Worm (Caenorhabditis elegans) whole organism, L4 larva: ENCODE measurements around the gene F59B10.4.

Experiments
- R02D3.7 ChIP-seq: fragments of 150-350 bp; sonication (generic microtip); optimal IDR thresholded peaks from 3 replicates; lab custom pipeline; 2014; ENCODE audit warnings: missing biosample characterization, missing genetic modification characterization
- T20F7.1 ChIP-seq: fragments of 200-800 bp; sonication (Bioruptor generic); optimal IDR thresholded peaks from 2 replicates; lab custom pipeline; 2018; ENCODE audit warnings: mild to moderate bottlenecking, missing genetic modification characterization, missing compliant biosample characterization
- Y48G9A.11 ChIP-seq: fragments of 200-800 bp; sonication (Bioruptor generic); IDR thresholded peaks from 2 replicates; pipeline ENCODE4 v1.3.6; 2022; ENCODE audit warnings: missing genetic modification reagents, missing genetic modification characterization, missing compliant biosample characterization
- Y5F2A.4 ChIP-seq: fragments of 200-800 bp; sonication (Bioruptor generic); optimal IDR thresholded peaks from 2 replicates; lab custom pipeline; 2018; ENCODE audit warnings: mild to moderate bottlenecking, missing genetic modification characterization, missing compliant biosample characterization
- ZK337.2 ChIP-seq: fragments of 200-800 bp; sonication (Bioruptor generic); IDR thresholded peaks from 2 replicates; pipeline ENCODE4 v1.3.6; 2022; ENCODE audit warnings: missing genetic modification reagents, missing genetic modification characterization, missing compliant biosample characterization
- ZK546.5 ChIP-seq, 2 experiments: sonication (generic microtip); optimal IDR thresholded peaks; 2 replicates each; lab custom pipeline; 2017; ENCODE audit warnings: missing biosample characterization in 2 of 2, missing genetic modification characterization in 2 of 2
- aha-1 ChIP-seq: fragments of 150-350 bp; peaks from one replicate; lab custom pipeline; 2014; ENCODE audit warnings: missing biosample characterization, missing genetic modification characterization
- ama-1 ChIP-seq: fragments of 150-350 bp; optimal IDR thresholded peaks from 2 replicates; lab custom pipeline; 2014; ENCODE audit warnings: inconsistent platforms, mixed read lengths
- ceh-20 ChIP-seq: fragments of 200-800 bp; sonication (Bioruptor generic); IDR thresholded peaks from 2 replicates; pipeline ENCODE4 v1.3.6; 2022; ENCODE audit warnings: missing genetic modification reagents, missing genetic modification characterization, missing compliant biosample characterization
- ceh-44 ChIP-seq: fragments of 200-800 bp; sonication (Bioruptor generic); IDR thresholded peaks from 2 replicates; pipeline ENCODE4 v1.3.6; 2022; ENCODE audit warnings: missing genetic modification reagents, missing genetic modification characterization, missing compliant biosample characterization
- ceh-62 ChIP-seq: sonication (generic microtip); optimal IDR thresholded peaks from 2 replicates; lab custom pipeline; 2017; ENCODE audit warnings: missing biosample characterization, missing genetic modification characterization
- cey-2 ChIP-seq: sonication (generic microtip); optimal IDR thresholded peaks from 3 replicates; lab custom pipeline; 2017; ENCODE audit warnings: missing genetic modification characterization, mild to moderate bottlenecking, missing compliant biosample characterization, antibody characterized with exemption, borderline replicate concordance; ENCODE audit not compliant: insufficient read depth
- daf-8 ChIP-seq: fragments of 200-800 bp; sonication (Bioruptor generic); IDR thresholded peaks from 2 replicates; pipeline ENCODE4 v1.3.6; 2022; ENCODE audit warnings: missing genetic modification characterization, missing compliant biosample characterization
- dmd-6 ChIP-seq: fragments of 200-800 bp; sonication (Bioruptor generic); IDR thresholded peaks from 2 replicates; pipeline ENCODE4 v1.3.6; 2022; ENCODE audit warnings: missing genetic modification reagents, missing genetic modification characterization, missing compliant biosample characterization
- dmd-9 ChIP-seq: fragments of 200-800 bp; sonication (Bioruptor generic); IDR thresholded peaks from 2 replicates; pipeline ENCODE4 v1.3.6; 2022; ENCODE audit warnings: missing genetic modification reagents, missing genetic modification characterization, missing compliant biosample characterization
- dpl-1 ChIP-seq: fragments of 150-350 bp; optimal IDR thresholded peaks from 2 replicates; lab custom pipeline; 2014; ENCODE audit warnings: missing biosample characterization, missing genetic modification reagents, missing genetic modification characterization
- duxl-1 ChIP-seq: sonication (generic microtip); optimal IDR thresholded peaks from 2 replicates; lab custom pipeline; 2016; ENCODE audit warnings: mild to moderate bottlenecking, missing genetic modification characterization, moderate library complexity, missing compliant biosample characterization; ENCODE audit not compliant: poor library complexity
- dve-1 ChIP-seq: sonication (generic microtip); optimal IDR thresholded peaks from 2 replicates; lab custom pipeline; 2017; ENCODE audit warnings: antibody characterized with exemption, mild to moderate bottlenecking, missing genetic modification characterization, missing compliant biosample characterization; ENCODE audit not compliant: insufficient read depth
- hlh-11 ChIP-seq: fragments of 200-800 bp; sonication (Bioruptor generic); optimal IDR thresholded peaks from 2 replicates; lab custom pipeline; 2018; ENCODE audit warnings: mild to moderate bottlenecking, missing genetic modification characterization, missing compliant biosample characterization
- hlh-30 ChIP-seq: sonication (generic microtip); optimal IDR thresholded peaks from 2 replicates; lab custom pipeline; 2017; ENCODE audit warnings: antibody characterized with exemption, mild to moderate bottlenecking, missing genetic modification characterization, missing compliant biosample characterization; ENCODE audit not compliant: insufficient read depth
- lin-1 ChIP-seq: fragments of 200-800 bp; sonication (Bioruptor generic); IDR thresholded peaks from 2 replicates; pipeline ENCODE4 v1.3.6; 2022; ENCODE audit warnings: missing genetic modification reagents, missing genetic modification characterization, missing compliant biosample characterization
- lin-13 ChIP-seq: fragments of 150-350 bp; optimal IDR thresholded peaks from 2 replicates; lab custom pipeline; 2014; ENCODE audit warnings: missing biosample characterization, missing genetic modification reagents, missing genetic modification characterization
- lin-15B ChIP-seq: fragments of 150-350 bp; sonication (generic microtip); optimal IDR thresholded peaks from 3 replicates; lab custom pipeline; 2014; ENCODE audit warnings: missing biosample characterization, missing genetic modification characterization
- lin-38 ChIP-seq: fragments of 200-800 bp; sonication (Bioruptor generic); IDR thresholded peaks from 2 replicates; pipeline ENCODE4 v1.3.6; 2022; ENCODE audit warnings: missing genetic modification reagents, missing genetic modification characterization, missing compliant biosample characterization
- lir-3 ChIP-seq: sonication (generic microtip); optimal IDR thresholded peaks from 2 replicates; lab custom pipeline; 2016; ENCODE audit warnings: mild to moderate bottlenecking, missing genetic modification characterization, missing compliant biosample characterization
- madf-5 ChIP-seq, 2 experiments: fragments of 200-800 bp; sonication (Bioruptor generic); IDR thresholded peaks; 2 replicates each; pipeline ENCODE4 v1.3.6; 2022; ENCODE audit warnings: missing compliant biosample characterization in 2 of 2, missing genetic modification characterization in 2 of 2
- madf-9 ChIP-seq: fragments of 200-800 bp; sonication (Bioruptor generic); conservative IDR thresholded peaks from 2 replicates; pipeline ENCODE4 v1.3.6; 2022; ENCODE audit warnings: missing genetic modification reagents, missing genetic modification characterization, missing compliant biosample characterization
- mdl-1 ChIP-seq, 2 experiments: fragments of 150-350 bp in 1 of 2; sonication (generic microtip) in 1 of 2; optimal IDR thresholded peaks; 2 replicates each; lab custom pipeline; 2014 to 2017; ENCODE audit warnings: missing biosample characterization in 2 of 2, missing genetic modification characterization in 2 of 2
- mdt-29 ChIP-seq: fragments of 200-800 bp; sonication (Bioruptor generic); IDR thresholded peaks from 2 replicates; pipeline ENCODE4 v1.3.6; 2022; ENCODE audit warnings: missing genetic modification reagents, missing genetic modification characterization, missing compliant biosample characterization
- mes-2 ChIP-seq: sonication (generic microtip); optimal IDR thresholded peaks from 2 replicates; lab custom pipeline; 2016; ENCODE audit warnings: missing genotype, mild to moderate bottlenecking, missing genetic modification characterization, missing compliant biosample characterization; ENCODE audit not compliant: poor library complexity, severe bottlenecking
- nhr-10 ChIP-seq: fragments of 150-350 bp; optimal IDR thresholded peaks from 2 replicates; lab custom pipeline; 2014; ENCODE audit warnings: missing biosample characterization, missing genetic modification characterization
- nhr-111 ChIP-seq: fragments of 200-800 bp; sonication (Bioruptor generic); optimal IDR thresholded peaks from 2 replicates; lab custom pipeline; 2018; ENCODE audit warnings: mild to moderate bottlenecking, missing genetic modification characterization, missing compliant biosample characterization
- nhr-28 ChIP-seq: fragments of 150-350 bp; optimal IDR thresholded peaks from 2 replicates; lab custom pipeline; 2014; ENCODE audit warnings: missing biosample characterization, missing genetic modification characterization
- nhr-41 ChIP-seq: fragments of 200-800 bp; sonication (Bioruptor generic); IDR thresholded peaks from 2 replicates; pipeline ENCODE4 v1.3.6; 2022; ENCODE audit warnings: missing genetic modification reagents, missing genetic modification characterization, missing compliant biosample characterization
- nhr-76 ChIP-seq: fragments of 150-350 bp; optimal IDR thresholded peaks from 2 replicates; lab custom pipeline; 2014; ENCODE audit warnings: missing biosample characterization, missing genetic modification characterization
- pqm-1 ChIP-seq: sonication (generic microtip); optimal IDR thresholded peaks from 2 replicates; lab custom pipeline; 2017; ENCODE audit warnings: missing biosample characterization, missing genetic modification characterization
- sdz-12 ChIP-seq: fragments of 200-800 bp; sonication (Bioruptor generic); optimal IDR thresholded peaks from 2 replicates; lab custom pipeline; 2018; ENCODE audit warnings: mild to moderate bottlenecking, missing genetic modification characterization, missing compliant biosample characterization
- spr-1 ChIP-seq: sonication (generic microtip); optimal IDR thresholded peaks from 2 replicates; lab custom pipeline; 2016; ENCODE audit warnings: mild to moderate bottlenecking, missing genetic modification characterization, missing compliant biosample characterization
- tag-97 ChIP-seq: fragments of 200-800 bp; sonication (Bioruptor generic); IDR thresholded peaks from 2 replicates; pipeline ENCODE4 v1.3.6; 2022; ENCODE audit warnings: missing genetic modification characterization, missing compliant biosample characterization
- tra-1 ChIP-seq: fragments of 200-800 bp; sonication (Bioruptor generic); IDR thresholded peaks from 2 replicates; pipeline ENCODE4 v1.3.6; 2022; ENCODE audit warnings: missing genetic modification reagents, missing genetic modification characterization, missing compliant biosample characterization
- unc-130 ChIP-seq: sonication (generic microtip); optimal IDR thresholded peaks from 2 replicates; lab custom pipeline; 2016; ENCODE audit warnings: missing genetic modification reagents, missing genetic modification characterization, missing compliant biosample characterization
- unc-62 ChIP-seq, 3 experiments: fragments of 150-350 bp in 1 of 3; sonication (generic microtip); optimal IDR thresholded peaks in 2 of 3; peaks in 1 of 3; 1 replicate in 1 of 3; 2 replicates in 2 of 3; lab custom pipeline; 2014 to 2017; ENCODE audit warnings: missing biosample characterization in 3 of 3, missing genetic modification characterization in 3 of 3, missing genetic modification reagents in 3 of 3, missing genotype in 1 of 3
- zag-1 ChIP-seq: fragments of 150-350 bp; optimal IDR thresholded peaks from 2 replicates; lab custom pipeline; 2014; ENCODE audit warnings: missing biosample characterization, missing genetic modification characterization
- zfp-2 ChIP-seq: sonication (generic microtip); optimal IDR thresholded peaks from 2 replicates; lab custom pipeline; 2016; ENCODE audit warnings: mild to moderate bottlenecking, missing genetic modification characterization, missing compliant biosample characterization
- zfp-3 ChIP-seq: fragments of 200-800 bp; sonication (Bioruptor generic); conservative IDR thresholded peaks from 2 replicates; pipeline ENCODE4 v1.3.6; 2022; ENCODE audit warnings: missing genetic modification reagents, missing genetic modification characterization, missing compliant biosample characterization
- zip-2 ChIP-seq: fragments of 150-350 bp; optimal IDR thresholded peaks from 2 replicates; lab custom pipeline; 2014; ENCODE audit warnings: missing biosample characterization, missing genetic modification characterization
- ztf-7 ChIP-seq: fragments of 150-350 bp; optimal IDR thresholded peaks from 2 replicates; lab custom pipeline; 2014; ENCODE audit warnings: missing biosample characterization, missing genetic modification characterization

F59B10.4 gene

DNA sequence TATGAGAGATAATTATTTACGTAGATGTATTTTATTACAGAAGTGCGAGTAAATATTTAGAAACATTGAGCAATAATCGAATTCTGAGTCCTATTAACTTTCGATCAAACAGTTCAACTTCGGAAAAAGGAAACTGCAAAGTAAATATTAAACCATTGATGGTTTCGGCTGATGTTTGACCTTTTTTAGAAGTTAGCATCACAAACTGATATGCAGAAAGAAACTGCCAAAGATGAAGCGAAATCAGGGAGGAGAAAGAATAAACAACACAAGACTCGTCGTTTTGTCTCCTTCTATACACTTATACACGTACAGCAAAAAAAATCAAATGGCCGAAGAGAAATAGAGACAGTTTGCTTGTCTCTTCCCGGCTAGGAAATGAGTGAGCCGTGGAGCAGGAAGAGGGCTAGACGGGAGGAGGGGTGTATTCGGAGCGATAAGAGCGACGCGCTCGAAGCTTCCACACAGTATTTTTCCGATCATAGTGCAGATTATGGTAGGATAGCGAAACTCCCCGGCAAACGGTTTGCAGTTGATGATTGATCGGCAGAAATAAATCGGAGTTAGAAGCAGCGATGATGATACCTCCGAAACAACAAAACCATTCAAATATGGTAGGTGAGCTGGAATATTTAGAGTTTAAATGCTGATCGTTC is 37.8 kb upstream of the F59B10.4 start (continued):
- TF ChIP-seq sdz-12 (GFP tag; lab: Kevin White, UChicago), result peak; percentile 66
- TF ChIP-seq nhr-10, result peak; percentile 31
- TF ChIP-seq zag-1 (tag; lab: Kevin White, UChicago), result no peak
- TF ChIP-seq mdl-1 (tag; optimal IDR thresholded peaks at IDR 0.05; lab: Kevin White, UChicago), result no peak
- TF ChIP-seq ceh-20 (GFP tag; lab: Robert Waterston, UW), result no peak
- peak; percentile 67; the same call in 1 of the 2 replicates for TF ChIP-seq dmd-6
- TF ChIP-seq nhr-28 (tag; lab: Kevin White, UChicago), result peak; percentile 16
- no peak for TF ChIP-seq madf-5 (GFP tag; IDR thresholded peaks at IDR 0.05; lab: Robert Waterston, UW)
- no peak for TF ChIP-seq lin-13
- no peak for TF ChIP-seq lin-15B (tag; lab: Kevin White, UChicago)
- no peak for TF ChIP-seq T20F7.1 (GFP tag; lab: Kevin White, UChicago)
- TF ChIP-seq lin-1 (GFP tag; lab: Robert Waterston, UW), result no peak
- TF ChIP-seq mes-2 (tag; lab: Kevin White, UChicago), result peak; percentile 20
- peak; percentile 36 for TF ChIP-seq hlh-11
- TF ChIP-seq tag-97 (GFP tag; lab: Robert Waterston, UW), result no peak
- TF ChIP-seq daf-8 (GFP tag; lab: Robert Waterston, UW), result no peak
- TF ChIP-seq zfp-2 (tag; lab: Kevin White, UChicago), result no peak
- no peak; the same call in 1 of the 2 replicates for TF ChIP-seq lin-38 (GFP tag; lab: Robert Waterston, UW)
- TF ChIP-seq ztf-7 (tag; lab: Kevin White, UChicago), result no peak
- peak; percentile 8 for TF ChIP-seq aha-1
- 0 out of 2 replicates have a peak, but pooled peaks have one; percentile 28 for TF ChIP-seq tra-1
- TF ChIP-seq unc-62 (GFP tag; optimal IDR thresholded peaks at IDR 0.05 in 1 of 2; lab: Kevin White, UChicago), result peak in 1 of 2 experiments; percentile 91
- no peak for TF ChIP-seq unc-62 (tag; optimal IDR thresholded peaks at IDR 0.05; lab: Kevin White, UChicago)
- no peak for TF ChIP-seq hlh-30 (tag; lab: Kevin White, UChicago)
- TF ChIP-seq cey-2 (tag; lab: Kevin White, UChicago), result no peak
- TF ChIP-seq Y5F2A.4 (GFP tag; lab: Kevin White, UChicago), result no peak
- peak; percentile 42 for TF ChIP-seq ama-1 (lab: Kevin White, UChicago)
- TF ChIP-seq Y48G9A.11 (GFP tag; lab: Robert Waterston, UW), result no peak
- TF ChIP-seq nhr-76 (tag; lab: Kevin White, UChicago), result no peak
- no peak for TF ChIP-seq ZK337.2 (GFP tag; lab: Robert Waterston, UW)
- no peak for TF ChIP-seq spr-1 (tag; lab: Kevin White, UChicago)
- no peak for TF ChIP-seq duxl-1 (tag; lab: Kevin White, UChicago)
- no peak for TF ChIP-seq ceh-62
- TF ChIP-seq pqm-1, result peak; percentile 48
- no peak; the same call in 1 of the 2 replicates for TF ChIP-seq madf-9 (GFP tag; lab: Robert Waterston, UW)
- TF ChIP-seq R02D3.7, result no peak
- TF ChIP-seq dpl-1 (GFP tag; lab: Kevin White, UChicago), result no peak
- TF ChIP-seq nhr-41 (GFP tag; lab: Robert Waterston, UW), result 0 out of 2 replicates have a peak, but pooled peaks have one; percentile 24
- no peak for TF ChIP-seq unc-130 (GFP tag; lab: Kevin White, UChicago)
- no peak for TF ChIP-seq ceh-44

DNA sequence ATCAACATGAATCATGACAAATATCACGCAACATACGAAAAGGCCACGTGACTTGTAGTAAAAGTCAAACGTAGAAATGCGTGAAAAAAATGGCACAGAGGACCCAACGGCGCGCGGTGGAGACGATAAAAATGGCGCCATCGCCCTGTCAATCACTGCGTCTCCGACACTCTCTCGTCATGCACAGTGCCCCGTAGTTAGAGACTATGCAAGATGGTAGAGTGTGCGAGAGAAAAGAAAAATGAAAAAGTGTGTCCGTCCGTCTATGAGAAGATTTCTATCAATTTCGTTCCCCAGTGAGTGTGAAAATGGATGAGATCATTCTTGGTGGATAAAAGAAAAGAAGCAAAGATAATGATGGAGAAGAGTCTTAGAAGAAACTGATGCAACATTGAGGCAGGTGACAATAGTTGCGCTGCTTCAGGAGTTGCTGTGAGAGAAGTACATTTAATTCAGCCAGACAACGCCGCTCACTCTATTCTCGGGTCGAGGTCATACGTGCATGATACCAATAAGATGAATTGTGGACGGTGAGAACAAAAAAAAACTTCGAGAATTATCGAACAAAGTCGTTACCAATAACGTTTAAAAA is 36.7 kb upstream of the F59B10.4 start:
- TF ChIP-seq dmd-9 (GFP tag; lab: Robert Waterston, UW), result no peak
- TF ChIP-seq mes-2 (tag; lab: Kevin White, UChicago), result peak; percentile 48
- TF ChIP-seq dve-1, result peak; percentile 60
- TF ChIP-seq Y48G9A.11 (GFP tag; lab: Robert Waterston, UW), result no peak
- no peak for TF ChIP-seq cey-2 (tag; lab: Kevin White, UChicago)
- TF ChIP-seq mdt-29 (GFP tag; lab: Robert Waterston, UW), result peak; percentile 85
- no peak for TF ChIP-seq R02D3.7
- no peak for TF ChIP-seq lir-3 (tag; lab: Kevin White, UChicago)
- TF ChIP-seq lin-13, result peak; percentile 44
- TF ChIP-seq zip-2 (tag; lab: Kevin White, UChicago), result no peak
- no peak for TF ChIP-seq sdz-12 (GFP tag; lab: Kevin White, UChicago)
- TF ChIP-seq spr-1 (tag; lab: Kevin White, UChicago), result peak; percentile 35
- TF ChIP-seq zfp-3 (GFP tag; lab: Robert Waterston, UW), result peak; percentile 31
- peak; percentile 79 for TF ChIP-seq nhr-10
- TF ChIP-seq nhr-111, result peak; percentile 15
- no peak for TF ChIP-seq ZK546.5 (tag; optimal IDR thresholded peaks at IDR 0.05; lab: Kevin White, UChicago)
- no peak for TF ChIP-seq tag-97 (GFP tag; lab: Robert Waterston, UW)
- TF ChIP-seq duxl-1 (tag; lab: Kevin White, UChicago), result peak; percentile 57
